Fruit fly (Drosophila melanogaster) whole organism, embryonic: ENCODE data around the gene APP-BP1.

Source experiments
- Atf3 ChIP-seq: fragments of 200-800 bp; sonication (Bioruptor generic); optimal IDR thresholded peaks from 3 replicates; lab custom pipeline; 2016; ENCODE audit warnings: missing biosample characterization, missing genetic modification characterization
- B-H2 ChIP-seq: fragments of 200-800 bp; sonication (Bioruptor generic); optimal IDR thresholded peaks from 2 replicates; lab custom pipeline; 2018; ENCODE audit warnings: missing biosample characterization, mild to moderate bottlenecking, missing genetic modification characterization
- CG10147 ChIP-seq: fragments of 200-800 bp; sonication (Bioruptor generic); optimal IDR thresholded peaks from 2 replicates; lab custom pipeline; 2019; ENCODE audit warnings: missing biosample characterization, mild to moderate bottlenecking, missing genetic modification characterization, moderate library complexity
- CG10462 ChIP-seq: fragments of 200-800 bp; sonication (Bioruptor generic); optimal IDR thresholded peaks from 2 replicates; lab custom pipeline; 2016; ENCODE audit warnings: missing biosample characterization, missing genetic modification characterization
- CG10959 ChIP-seq: fragments of 200-800 bp; sonication (Bioruptor generic); IDR thresholded peaks from 2 replicates; pipeline ENCODE4 v1.3.6; 2022; ENCODE audit warnings: missing biosample characterization, missing genetic modification characterization
- CG11093 ChIP-seq: fragments of 200-800 bp; sonication (Bioruptor generic); IDR thresholded peaks from 3 replicates; pipeline ENCODE4 v1.3.6; 2022; ENCODE audit warnings: missing biosample characterization, missing genetic modification characterization
- CG12236 ChIP-seq: fragments of 200-800 bp; sonication (Bioruptor generic); optimal IDR thresholded peaks from 2 replicates; lab custom pipeline; 2016; ENCODE audit warnings: missing biosample characterization, missing genetic modification characterization
- CG13424 ChIP-seq: fragments of 200-800 bp; sonication (Bioruptor generic); optimal IDR thresholded peaks from 2 replicates; lab custom pipeline; 2019; ENCODE audit warnings: missing biosample characterization, mild to moderate bottlenecking, missing genetic modification characterization, moderate library complexity
- CG1603 ChIP-seq: fragments of 200-800 bp; sonication (Bioruptor generic); optimal IDR thresholded peaks from 2 replicates; lab custom pipeline; 2019; ENCODE audit warnings: missing biosample characterization, mild to moderate bottlenecking, missing genetic modification characterization, moderate library complexity
- CG16863 ChIP-seq: fragments of 200-800 bp; sonication (Bioruptor generic); optimal IDR thresholded peaks from 3 replicates; lab custom pipeline; 2016; ENCODE audit warnings: missing biosample characterization, missing genetic modification characterization
- CG17328 ChIP-seq: fragments of 200-800 bp; sonication (Bioruptor generic); IDR thresholded peaks from 2 replicates; pipeline ENCODE4 v1.3.6; 2022; ENCODE audit warnings: missing biosample characterization, missing genetic modification characterization
- CG2129 ChIP-seq: fragments of 200-800 bp; sonication (Bioruptor generic); IDR thresholded peaks from 2 replicates; pipeline ENCODE4 v1.3.6; 2022; ENCODE audit warnings: missing biosample characterization, missing genetic modification characterization; ENCODE audit not compliant: partially characterized antibody
- CG30403 ChIP-seq: fragments of 200-800 bp; sonication (Bioruptor generic); optimal IDR thresholded peaks from 3 replicates; lab custom pipeline; 2016; ENCODE audit warnings: missing biosample characterization, missing genetic modification characterization
- CG31365 ChIP-seq: fragments of 200-800 bp; sonication (Bioruptor generic); optimal IDR thresholded peaks from 2 replicates; lab custom pipeline; 2018; ENCODE audit warnings: missing biosample characterization, mild to moderate bottlenecking, missing genetic modification characterization
- CG3163 ChIP-seq: fragments of 200-800 bp; sonication (Bioruptor generic); optimal IDR thresholded peaks from 3 replicates; lab custom pipeline; 2016; ENCODE audit warnings: missing biosample characterization, missing genetic modification characterization
- CG34422 ChIP-seq: fragments of 200-800 bp; sonication (Bioruptor generic); IDR thresholded peaks from 3 replicates; pipeline ENCODE4 v1.3.6; 2022; ENCODE audit warnings: missing biosample characterization, missing genetic modification characterization
- CG6791 ChIP-seq: fragments of 200-800 bp; sonication (Bioruptor generic); IDR thresholded peaks from 3 replicates; pipeline ENCODE4 v1.3.6; 2022; ENCODE audit warnings: missing biosample characterization, missing genetic modification characterization; ENCODE audit not compliant: partially characterized antibody
- CG6813 ChIP-seq: fragments of 200-800 bp; sonication (Bioruptor generic); optimal IDR thresholded peaks from 2 replicates; lab custom pipeline; 2017; ENCODE audit warnings: missing biosample characterization, missing genetic modification characterization, mild to moderate bottlenecking, moderate library complexity, missing genetic modification reagents
- CG7357 ChIP-seq: fragments of 200-800 bp; sonication (Bioruptor generic); IDR thresholded peaks from 3 replicates; pipeline ENCODE4 v1.3.6; 2022; ENCODE audit warnings: missing biosample characterization, missing genetic modification characterization
- CG8290 ChIP-seq, 3 experiments: fragments of 200-800 bp; sonication (Bioruptor generic); optimal IDR thresholded peaks; 2 replicates each; lab custom pipeline; 2016 to 2019; ENCODE audit warnings: missing biosample characterization in 3 of 3, missing genetic modification characterization in 3 of 3, mild to moderate bottlenecking in 2 of 3, moderate library complexity in 1 of 3
- CG8478 ChIP-seq: fragments of >200 bp; optimal IDR thresholded peaks from 2 replicates; lab custom pipeline; 2018
- Dad ChIP-seq: fragments of 200-800 bp; sonication (Bioruptor generic); optimal IDR thresholded peaks from 3 replicates; lab custom pipeline; 2016; ENCODE audit warnings: missing biosample characterization, missing genetic modification characterization
- E2f2 ChIP-seq: fragments of 200-800 bp; sonication (Bioruptor generic); IDR thresholded peaks from 2 replicates; pipeline ENCODE4 v1.3.6; 2022; ENCODE audit warnings: missing biosample characterization, missing genetic modification characterization
- Eip74EF ChIP-seq, 2 experiments: fragments of 200-800 bp in 1 of 2; fragments of >200 bp in 1 of 2; sonication (Bioruptor generic) in 1 of 2; optimal IDR thresholded peaks; 2 replicates each; lab custom pipeline; 2017 to 2019; ENCODE audit warnings: missing biosample characterization in 2 of 2, missing genetic modification characterization in 2 of 2, mild to moderate bottlenecking in 1 of 2, moderate library complexity in 1 of 2
- Max ChIP-seq: fragments of 200-800 bp; sonication (Bioruptor generic); optimal IDR thresholded peaks from 2 replicates; lab custom pipeline; 2016; ENCODE audit warnings: missing biosample characterization, mild to moderate bottlenecking, missing genetic modification characterization
- Poxn ChIP-seq: fragments of 200-800 bp; sonication (Bioruptor generic); IDR thresholded peaks from 2 replicates; pipeline ENCODE4 v1.3.6; 2022; ENCODE audit warnings: missing biosample characterization, missing genetic modification characterization
- Side ChIP-seq: fragments of 200-800 bp; sonication (Bioruptor generic); optimal IDR thresholded peaks from 2 replicates; lab custom pipeline; 2016; ENCODE audit warnings: missing biosample characterization, missing genetic modification characterization
- Sox100B ChIP-seq: fragments of 200-800 bp; sonication (Bioruptor generic); optimal IDR thresholded peaks from 3 replicates; lab custom pipeline; 2018; ENCODE audit warnings: missing biosample characterization, mild to moderate bottlenecking, missing genetic modification characterization
- TFAM ChIP-seq: fragments of 200-800 bp; sonication (Bioruptor generic); optimal IDR thresholded peaks from 2 replicates; lab custom pipeline; 2017; ENCODE audit warnings: missing biosample characterization, missing genetic modification characterization, inconsistent platforms
- Tbp ChIP-seq: fragments of >200 bp; optimal IDR thresholded peaks from 2 replicates; lab custom pipeline; 2018; ENCODE audit warnings: missing biosample characterization, missing genetic modification characterization
- Usf ChIP-seq: fragments of 200-800 bp; sonication (Bioruptor generic); optimal IDR thresholded peaks from 2 replicates; lab custom pipeline; 2017; ENCODE audit warnings: missing genotype, missing biosample characterization, missing genetic modification characterization
- ab ChIP-seq: fragments of 200-800 bp; sonication (Bioruptor generic); optimal IDR thresholded peaks from 2 replicates; lab custom pipeline; 2016; ENCODE audit warnings: missing biosample characterization, missing genetic modification characterization
- ash1 ChIP-seq: fragments of 200-800 bp; sonication (Bioruptor generic); optimal IDR thresholded peaks from 2 replicates; lab custom pipeline; 2018; ENCODE audit warnings: missing biosample characterization, mild to moderate bottlenecking, missing genetic modification characterization
- ato ChIP-seq: fragments of 200-800 bp; sonication (Bioruptor generic); IDR thresholded peaks from 2 replicates; pipeline ENCODE4 v1.3.6; 2022; ENCODE audit warnings: missing biosample characterization, missing genetic modification characterization; ENCODE audit not compliant: partially characterized antibody
- bsh ChIP-seq, 2 experiments: fragments of 200-800 bp; sonication (Bioruptor generic); optimal IDR thresholded peaks; 2 replicates each; lab custom pipeline; 2017 to 2018; ENCODE audit warnings: mild to moderate bottlenecking in 2 of 2, missing biosample characterization in 2 of 2, missing genetic modification characterization in 2 of 2, moderate library complexity in 1 of 2
- chinmo ChIP-seq: fragments of 200-800 bp; sonication (Bioruptor generic); IDR thresholded peaks from 4 replicates; pipeline ENCODE4 v1.3.6; 2022; ENCODE audit warnings: missing biosample characterization, missing genetic modification characterization; ENCODE audit not compliant: partially characterized antibody
- crol ChIP-seq: fragments of 200-800 bp; sonication (Bioruptor generic); IDR thresholded peaks from 2 replicates; pipeline ENCODE4 v1.3.6; 2022; ENCODE audit warnings: missing biosample characterization, missing genetic modification characterization
- dimm ChIP-seq: fragments of 200-800 bp; sonication (Bioruptor generic); IDR thresholded peaks from 2 replicates; pipeline ENCODE4 v1.3.6; 2022; ENCODE audit warnings: missing biosample characterization, missing genetic modification characterization
- dmrt11E ChIP-seq: fragments of 200-800 bp; sonication (Bioruptor generic); optimal IDR thresholded peaks from 3 replicates; lab custom pipeline; 2018; ENCODE audit warnings: missing biosample characterization, mild to moderate bottlenecking, missing genetic modification characterization, moderate library complexity
- fd3F ChIP-seq: fragments of 200-800 bp; sonication (Bioruptor generic); optimal IDR thresholded peaks from 2 replicates; lab custom pipeline; 2018; ENCODE audit warnings: missing biosample characterization, mild to moderate bottlenecking, missing genetic modification characterization, moderate library complexity
- ftz-f1 ChIP-seq: fragments of 200-800 bp; sonication (Bioruptor generic); optimal IDR thresholded peaks from 2 replicates; lab custom pipeline; 2016; ENCODE audit warnings: missing biosample characterization, missing genetic modification characterization
- mirr ChIP-seq: fragments of 200-800 bp; sonication (Bioruptor generic); optimal IDR thresholded peaks from 3 replicates; lab custom pipeline; 2018; ENCODE audit warnings: missing biosample characterization, mild to moderate bottlenecking, missing genetic modification characterization
- mld ChIP-seq: fragments of 200-800 bp; sonication (Bioruptor generic); IDR thresholded peaks from 3 replicates; pipeline ENCODE4 v1.3.6; 2022; ENCODE audit warnings: missing biosample characterization, missing genetic modification characterization; ENCODE audit not compliant: partially characterized antibody
- nmo ChIP-seq: fragments of 200-800 bp; sonication (Bioruptor generic); optimal IDR thresholded peaks from 2 replicates; lab custom pipeline; 2018; ENCODE audit warnings: missing biosample characterization, mild to moderate bottlenecking, missing genetic modification characterization, moderate library complexity
- org-1 ChIP-seq: fragments of 200-800 bp; sonication (Bioruptor generic); optimal IDR thresholded peaks from 2 replicates; lab custom pipeline; 2017; ENCODE audit warnings: missing biosample characterization, missing genetic modification characterization
- pho ChIP-seq: fragments of 200-800 bp; sonication (Bioruptor generic); optimal IDR thresholded peaks from 2 replicates; lab custom pipeline; 2016; ENCODE audit warnings: missing biosample characterization, missing genetic modification characterization
- pros ChIP-seq: fragments of 200-800 bp; sonication (Bioruptor generic); optimal IDR thresholded peaks from 3 replicates; lab custom pipeline; 2019; ENCODE audit warnings: missing biosample characterization, mild to moderate bottlenecking, missing genetic modification characterization, moderate library complexity
- run ChIP-seq: fragments of 200-800 bp; sonication (Bioruptor generic); optimal IDR thresholded peaks from 3 replicates; lab custom pipeline; 2018; ENCODE audit warnings: missing biosample characterization, mild to moderate bottlenecking, missing genetic modification characterization
- sens ChIP-seq: fragments of 200-800 bp; sonication (Bioruptor generic); peaks from one replicate; lab custom pipeline; 2016; ENCODE audit warnings: missing biosample characterization, missing genetic modification characterization
- seq ChIP-seq: fragments of 200-800 bp; sonication (Bioruptor generic); IDR thresholded peaks from 2 replicates; pipeline ENCODE4 v1.3.6; 2022; ENCODE audit warnings: missing biosample characterization, missing genetic modification characterization
- unpg ChIP-seq: fragments of 200-800 bp; sonication (Bioruptor generic); optimal IDR thresholded peaks from 3 replicates; lab custom pipeline; 2018; ENCODE audit warnings: missing biosample characterization, mild to moderate bottlenecking, missing genetic modification characterization, moderate library complexity

APP-BP1 gene

DNA sequence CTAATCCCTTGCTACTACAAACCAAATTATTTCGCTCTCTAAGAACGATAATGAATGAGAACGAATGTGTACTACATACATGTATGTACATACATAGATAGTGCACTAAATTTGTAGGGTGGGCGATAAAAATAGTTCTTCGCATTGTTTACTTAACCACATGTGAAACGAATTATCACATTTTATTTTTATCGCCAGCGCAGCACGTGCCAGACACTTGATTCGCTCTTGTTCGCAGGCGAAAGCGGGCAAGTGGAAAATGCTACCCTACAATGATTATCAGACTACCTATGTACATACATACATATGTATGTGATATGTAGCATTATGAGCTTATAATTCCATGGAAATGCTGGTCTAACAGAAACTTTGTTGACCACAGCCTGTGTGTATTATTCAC lies 12.4 kb upstream of the APP-BP1 start (continued):
- TF ChIP-seq CG13424 (tag; lab: Kevin White, UChicago) (no peak), CG16863 (GFP tag; lab: Kevin White, UChicago) (no peak), ato (GFP tag; lab: Robert Waterston, UW) (no peak), pros (GFP tag; lab: Kevin White, UChicago) (peak; percentile 7), CG10147 (GFP tag; lab: Kevin White, UChicago) (no peak), sens (GFP tag; lab: Kevin White, UChicago) (peak; percentile 59), CG17328 (0 out of 2 replicates have a peak, but pooled peaks have one; percentile 11), CG10959 (no peak), mld (no peak), unpg (GFP tag; lab: Kevin White, UChicago) (no peak), ab (GFP tag; lab: Kevin White, UChicago) (no peak), Poxn (no peak), ash1 (no peak), CG7357 (GFP tag; lab: Robert Waterston, UW) (no peak), E2f2 (GFP tag; lab: Robert Waterston, UW) (no peak), Dad (GFP tag; lab: Kevin White, UChicago) (no peak), CG34422 (GFP tag; lab: Robert Waterston, UW) (0 out of 3 replicates have a peak, but pooled peaks have one; percentile 30), TFAM (GFP tag; lab: Kevin White, UChicago) (no peak), CG31365 (tag; lab: Kevin White, UChicago) (no peak), Side (no peak), CG3163 (GFP tag; lab: Kevin White, UChicago) (no peak), seq (GFP tag; lab: Robert Waterston, UW) (no peak), Sox100B (GFP tag; lab: Kevin White, UChicago) (no peak), CG8478 (lab: Kevin White, UChicago) (no peak), CG8290 (GFP tag; optimal IDR thresholded peaks at IDR 0.05; lab: Kevin White, UChicago) (no peak), CG8290 (tag; optimal IDR thresholded peaks at IDR 0.05; lab: Kevin White, UChicago) (peak in 1 of 2 experiments; percentile 53), Atf3 (no peak), CG10462 (no peak), Usf (GFP tag; lab: Kevin White, UChicago) (no peak), nmo (GFP tag; lab: Kevin White, UChicago) (no peak), run (no peak), Eip74EF (GFP tag; optimal IDR thresholded peaks at IDR 0.05; lab: Kevin White, UChicago) (no peak), CG1603 (tag; lab: Kevin White, UChicago) (peak; percentile 10), mirr (GFP tag; lab: Kevin White, UChicago) (peak; percentile 80), CG11093 (GFP tag; lab: Robert Waterston, UW) (no peak), pho (GFP tag; lab: Kevin White, UChicago) (no peak), CG12236 (GFP tag; lab: Kevin White, UChicago) (no peak), CG6813 (GFP tag; lab: Kevin White, UChicago) (peak; percentile 41), dimm (GFP tag; lab: Robert Waterston, UW) (no peak), dmrt11E (tag; lab: Kevin White, UChicago) (no peak), fd3F (peak; percentile 4), bsh (GFP tag; optimal IDR thresholded peaks at IDR 0.05; lab: Kevin White, UChicago) (no peak), CG30403 (GFP tag; lab: Kevin White, UChicago) (no peak), org-1 (GFP tag; lab: Kevin White, UChicago) (no peak), Tbp (GFP tag; lab: Kevin White, UChicago) (no peak), CG6791 (GFP tag; lab: Robert Waterston, UW) (no peak), B-H2 (no peak), Max (GFP tag; lab: Kevin White, UChicago) (no peak), ftz-f1 (no peak), chinmo (GFP tag; lab: Robert Waterston, UW) (0 out of 4 replicates have a peak, but pooled peaks have one; percentile 46), CG2129 (GFP tag; lab: Robert Waterston, UW) (no peak), crol (no peak)
